Fruit fly (Drosophila melanogaster) whole organism, prepupa: Measurements from ENCODE around the gene CG5989.
A peak's percentile ranks its signal among the peaks of the same experiment; 100 is the strongest.

Experiments
- Blimp-1 ChIP-seq: fragments of 200-800 bp; sonication (Bioruptor generic); optimal IDR thresholded peaks from 3 replicates; lab custom pipeline; 2017; ENCODE audit warnings: missing biosample characterization, missing genetic modification characterization, mild to moderate bottlenecking, moderate library complexity, missing genetic modification reagents
- CG10631 ChIP-seq: fragments of 200-800 bp; sonication (Bioruptor generic); optimal IDR thresholded peaks from 2 replicates; lab custom pipeline; 2016; ENCODE audit warnings: missing biosample characterization, missing genetic modification characterization
- CG10669 ChIP-seq: fragments of 200-800 bp; sonication (Bioruptor generic); optimal IDR thresholded peaks from 3 replicates; lab custom pipeline; 2018; ENCODE audit warnings: missing biosample characterization, mild to moderate bottlenecking, missing genetic modification characterization, moderate library complexity
- CG11294 ChIP-seq: fragments of 200-800 bp; sonication (Bioruptor generic); IDR thresholded peaks from 2 replicates; pipeline ENCODE4 v1.3.6; 2022; ENCODE audit warnings: missing biosample characterization, missing genetic modification characterization
- CG11762 ChIP-seq: fragments of 200-800 bp; sonication (Bioruptor generic); optimal IDR thresholded peaks from 3 replicates; lab custom pipeline; 2016; ENCODE audit warnings: missing biosample characterization, missing genetic modification characterization; ENCODE audit not compliant: insufficient read depth
- CG11902 ChIP-seq: fragments of 200-800 bp; sonication (Bioruptor generic); optimal IDR thresholded peaks from 3 replicates; lab custom pipeline; 2016; ENCODE audit warnings: missing biosample characterization, missing genetic modification characterization
- CG15336 ChIP-seq: fragments of 200-800 bp; sonication (Bioruptor generic); IDR thresholded peaks from 2 replicates; pipeline ENCODE4 v1.3.6; 2022; ENCODE audit warnings: missing biosample characterization, missing genetic modification characterization
- CG1621 ChIP-seq: fragments of 200-800 bp; sonication (Bioruptor generic); optimal IDR thresholded peaks from 3 replicates; lab custom pipeline; 2018; ENCODE audit warnings: missing biosample characterization, mild to moderate bottlenecking, missing genetic modification characterization
- CG3032 ChIP-seq: fragments of 200-800 bp; optimal IDR thresholded peaks from 2 replicates; lab custom pipeline; 2019; ENCODE audit warnings: missing biosample characterization, mild to moderate bottlenecking, missing genetic modification characterization, moderate library complexity
- CG31627 ChIP-seq: fragments of 200-800 bp; sonication (Bioruptor generic); optimal IDR thresholded peaks from 3 replicates; lab custom pipeline; 2016; ENCODE audit warnings: missing biosample characterization, missing genetic modification characterization
- CG34406 ChIP-seq: fragments of 200-800 bp; sonication (Bioruptor generic); optimal IDR thresholded peaks from 3 replicates; lab custom pipeline; 2016; ENCODE audit warnings: missing biosample characterization, missing genetic modification characterization
- CG3919 ChIP-seq: fragments of 200-800 bp; sonication (Bioruptor generic); optimal IDR thresholded peaks from 3 replicates; lab custom pipeline; 2016; ENCODE audit warnings: missing biosample characterization, missing genetic modification characterization
- CG6163 ChIP-seq: fragments of 200-800 bp; sonication (Bioruptor generic); IDR thresholded peaks from 3 replicates; pipeline ENCODE4 v1.3.6; 2022; ENCODE audit warnings: missing biosample characterization, missing genetic modification characterization
- CG6276 ChIP-seq: fragments of 200-800 bp; sonication (Bioruptor generic); optimal IDR thresholded peaks from 2 replicates; lab custom pipeline; 2017; ENCODE audit warnings: missing biosample characterization, mild to moderate bottlenecking, missing genetic modification characterization
- CG6808 ChIP-seq: fragments of 200-800 bp; sonication (Bioruptor generic); optimal IDR thresholded peaks from 3 replicates; lab custom pipeline; 2017; ENCODE audit warnings: missing biosample characterization, missing genetic modification characterization, mild to moderate bottlenecking, moderate library complexity, missing genetic modification reagents
- CG6854 ChIP-seq: fragments of 200-800 bp; sonication (Bioruptor generic); optimal IDR thresholded peaks from 2 replicates; lab custom pipeline; 2017; ENCODE audit warnings: missing biosample characterization, mild to moderate bottlenecking, missing genetic modification characterization
- CG7368 ChIP-seq: fragments of 200-800 bp; sonication (Bioruptor generic); optimal IDR thresholded peaks from 3 replicates; lab custom pipeline; 2016; ENCODE audit warnings: missing biosample characterization, missing genetic modification characterization
- CG8119 ChIP-seq: fragments of 200-800 bp; sonication (Bioruptor generic); IDR thresholded peaks from 3 replicates; pipeline ENCODE4 v1.3.6; 2022; ENCODE audit warnings: missing biosample characterization, missing genetic modification characterization
- CG8319 ChIP-seq: fragments of 200-800 bp; sonication (Bioruptor generic); optimal IDR thresholded peaks from 3 replicates; lab custom pipeline; 2016; ENCODE audit warnings: missing biosample characterization, missing genetic modification characterization
- CG9139 ChIP-seq: fragments of 200-800 bp; sonication (Bioruptor generic); optimal IDR thresholded peaks from 3 replicates; lab custom pipeline; 2017; ENCODE audit warnings: missing biosample characterization, mild to moderate bottlenecking, missing genetic modification characterization
- Eip75B ChIP-seq: fragments of 200-800 bp; sonication (Bioruptor generic); optimal IDR thresholded peaks from 3 replicates; lab custom pipeline; 2016; ENCODE audit warnings: missing biosample characterization, missing genetic modification characterization
- Eip78C ChIP-seq: fragments of 200-800 bp; sonication (Bioruptor generic); peaks from one replicate; lab custom pipeline; 2016; ENCODE audit warnings: missing biosample characterization, missing genetic modification characterization
- Eip93F ChIP-seq: fragments of 200-800 bp; sonication (Bioruptor generic); optimal IDR thresholded peaks from 2 replicates; lab custom pipeline; 2016; ENCODE audit warnings: missing biosample characterization, mild to moderate bottlenecking, missing genetic modification characterization
- Ets21C ChIP-seq: fragments of 200-800 bp; sonication (Bioruptor generic); optimal IDR thresholded peaks from 3 replicates; lab custom pipeline; 2016; ENCODE audit warnings: missing biosample characterization, missing genetic modification characterization
- Ets96B ChIP-seq: fragments of 200-800 bp; optimal IDR thresholded peaks from 2 replicates; lab custom pipeline; 2019; ENCODE audit warnings: missing biosample characterization, mild to moderate bottlenecking, missing genetic modification characterization, moderate library complexity
- Gug ChIP-seq: fragments of 200-800 bp; sonication (Bioruptor generic); IDR thresholded peaks from 2 replicates; pipeline ENCODE4 v1.3.6; 2022; ENCODE audit warnings: missing biosample characterization, missing genetic modification characterization
- Hr38 ChIP-seq: sonication (Bioruptor generic); optimal IDR thresholded peaks from 2 replicates; lab custom pipeline; 2016; ENCODE audit warnings: missing biosample characterization, missing genetic modification characterization
- Hr39 ChIP-seq: fragments of 200-800 bp; sonication (Bioruptor generic); optimal IDR thresholded peaks from 2 replicates; lab custom pipeline; 2016; ENCODE audit warnings: missing biosample characterization, missing genetic modification characterization
- Hr4 ChIP-seq: fragments of 200-800 bp; sonication (Bioruptor generic); optimal IDR thresholded peaks from 3 replicates; lab custom pipeline; 2016; ENCODE audit warnings: missing biosample characterization, missing genetic modification characterization
- Lpt ChIP-seq: fragments of 200-800 bp; sonication (Bioruptor generic); optimal IDR thresholded peaks from 3 replicates; lab custom pipeline; 2016; ENCODE audit warnings: missing biosample characterization, missing genetic modification characterization
- Met ChIP-seq: fragments of 200-800 bp; sonication (Bioruptor generic); optimal IDR thresholded peaks from 3 replicates; lab custom pipeline; 2016; ENCODE audit warnings: missing biosample characterization, missing genetic modification characterization
- Smox ChIP-seq: fragments of 200-800 bp; sonication (Bioruptor generic); optimal IDR thresholded peaks from 3 replicates; lab custom pipeline; 2016; ENCODE audit warnings: missing biosample characterization, missing genetic modification characterization
- Sox102F ChIP-seq: fragments of 200-800 bp; sonication (Bioruptor generic); optimal IDR thresholded peaks from 2 replicates; lab custom pipeline; 2016; ENCODE audit warnings: missing biosample characterization, mild to moderate bottlenecking, missing genetic modification characterization
- Sox14 ChIP-seq: fragments of 200-800 bp; sonication (Bioruptor generic); optimal IDR thresholded peaks from 3 replicates; lab custom pipeline; 2016; ENCODE audit warnings: missing biosample characterization, missing genetic modification characterization
- Sox15 ChIP-seq: fragments of 200-800 bp; sonication (Bioruptor generic); optimal IDR thresholded peaks from 3 replicates; lab custom pipeline; 2016; ENCODE audit warnings: missing biosample characterization, missing genetic modification characterization
- acj6 ChIP-seq: fragments of 200-800 bp; sonication (Bioruptor generic); optimal IDR thresholded peaks from 3 replicates; lab custom pipeline; 2016; ENCODE audit warnings: missing biosample characterization, missing genetic modification characterization
- cyc ChIP-seq: fragments of 200-800 bp; sonication (Bioruptor generic); optimal IDR thresholded peaks from 3 replicates; lab custom pipeline; 2016; ENCODE audit warnings: missing biosample characterization, missing genetic modification characterization
- dac ChIP-seq: fragments of 200-800 bp; sonication (Bioruptor generic); optimal IDR thresholded peaks from 2 replicates; lab custom pipeline; 2017; ENCODE audit warnings: missing biosample characterization, mild to moderate bottlenecking, missing genetic modification characterization
- dsx ChIP-seq: fragments of 200-800 bp; optimal IDR thresholded peaks from 3 replicates; lab custom pipeline; 2019; ENCODE audit warnings: missing biosample characterization, mild to moderate bottlenecking, missing genetic modification characterization, moderate library complexity; ENCODE audit not compliant: poor library complexity, severe bottlenecking
- eg ChIP-seq: fragments of 200-800 bp; sonication (Bioruptor generic); IDR thresholded peaks from 3 replicates; pipeline ENCODE4 v1.3.6; 2022; ENCODE audit warnings: missing biosample characterization, missing genetic modification characterization
- esn ChIP-seq: fragments of 200-800 bp; sonication (Bioruptor generic); optimal IDR thresholded peaks from 2 replicates; lab custom pipeline; 2016; ENCODE audit warnings: missing biosample characterization, mild to moderate bottlenecking, missing genetic modification characterization, moderate library complexity
- fd59A ChIP-seq: fragments of 200-800 bp; sonication (Bioruptor generic); optimal IDR thresholded peaks from 2 replicates; lab custom pipeline; 2017; ENCODE audit warnings: missing biosample characterization, mild to moderate bottlenecking, missing genetic modification characterization, missing genetic modification reagents
- fd85E ChIP-seq: fragments of 200-800 bp; sonication (Bioruptor generic); optimal IDR thresholded peaks from 3 replicates; lab custom pipeline; 2016; ENCODE audit warnings: missing biosample characterization, missing genetic modification characterization
- fkh ChIP-seq: fragments of 200-800 bp; sonication (Bioruptor generic); optimal IDR thresholded peaks from 3 replicates; lab custom pipeline; 2017; ENCODE audit warnings: missing biosample characterization, mild to moderate bottlenecking, missing genetic modification characterization, moderate library complexity
- lz ChIP-seq: fragments of 200-800 bp; sonication (Bioruptor generic); optimal IDR thresholded peaks from 3 replicates; lab custom pipeline; 2016; ENCODE audit warnings: missing biosample characterization, missing genetic modification characterization
- pdm3 ChIP-seq: fragments of 200-800 bp; sonication (Bioruptor generic); optimal IDR thresholded peaks from 3 replicates; lab custom pipeline; 2016; ENCODE audit warnings: missing biosample characterization, missing genetic modification characterization
- salr ChIP-seq, 2 experiments: fragments of 200-800 bp; sonication (Bioruptor generic); optimal IDR thresholded peaks; 3 replicates each; lab custom pipeline; 2016 to 2018; ENCODE audit warnings: missing biosample characterization in 2 of 2, missing genetic modification characterization in 2 of 2, mild to moderate bottlenecking in 1 of 2
- spab ChIP-seq: fragments of 200-800 bp; sonication (Bioruptor generic); optimal IDR thresholded peaks from 2 replicates; lab custom pipeline; 2017; ENCODE audit warnings: missing biosample characterization, mild to moderate bottlenecking, missing genetic modification characterization, missing genetic modification reagents
- ss ChIP-seq, 2 experiments: fragments of 200-800 bp; sonication (Bioruptor generic); optimal IDR thresholded peaks; 2 replicates in 1 of 2; 3 replicates in 1 of 2; lab custom pipeline; 2017 to 2018; ENCODE audit warnings: mild to moderate bottlenecking in 2 of 2, missing biosample characterization in 2 of 2, missing genetic modification characterization in 2 of 2, moderate library complexity in 1 of 2
- topi ChIP-seq: fragments of 200-800 bp; sonication (Bioruptor generic); optimal IDR thresholded peaks from 3 replicates; lab custom pipeline; 2016; ENCODE audit warnings: missing biosample characterization, missing genetic modification characterization

CG5989 gene

DNA sequence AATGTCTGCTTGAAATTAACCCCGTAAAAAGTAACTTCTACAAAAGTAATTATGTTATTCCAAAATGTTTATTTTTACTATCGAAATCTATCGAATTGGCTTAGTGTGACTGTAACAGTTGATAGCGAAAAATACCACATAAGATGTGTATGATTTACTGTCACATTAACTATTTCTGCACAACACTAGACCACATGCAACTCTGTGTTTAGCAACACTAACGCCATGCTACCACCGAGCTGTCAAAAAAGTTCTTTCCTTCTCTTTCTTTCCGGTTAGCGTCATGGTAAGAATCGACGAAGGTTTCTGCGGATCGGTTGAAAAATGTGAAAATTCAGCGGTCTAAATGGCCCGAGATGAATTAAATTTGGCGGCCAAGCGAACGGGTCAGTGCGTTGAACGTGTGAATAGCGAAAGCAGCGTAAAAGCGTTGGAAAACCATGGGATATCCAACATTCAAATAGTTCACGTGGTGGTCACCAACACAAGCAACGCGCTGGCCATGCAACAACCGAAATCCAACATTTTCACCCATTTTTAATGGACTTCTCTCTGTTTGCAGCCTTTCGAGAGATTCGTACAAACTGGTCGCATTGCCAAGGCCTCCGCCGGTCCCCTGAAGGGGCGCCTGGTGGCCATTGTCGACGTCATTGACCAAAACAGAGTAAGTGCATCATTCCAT, 3.1 kb downstream of the CG5989 start, which contains the start of the genes Nelf-E and RpL14:
Gene Nelf-E (minus strand): TSS at position 128 of the 682 bp plus-strand sequence.
Gene RpL14 (plus strand): TSS at position 255 of the 682 bp plus-strand sequence.
- TF ChIP-seq CG11762 (GFP tag; lab: Kevin White, UChicago) (peak; percentile 73), Sox14 (GFP tag; lab: Kevin White, UChicago) (peak; percentile 84), fd85E (peak; percentile 91), CG11902 (GFP tag; lab: Kevin White, UChicago) (peak; percentile 60), CG11294 (GFP tag; lab: Robert Waterston, UW) (peak; percentile 46; the same call in 1 of the 2 replicates), CG10669 (GFP tag; lab: Kevin White, UChicago) (peak; percentile 83), Blimp-1 (peak; percentile 82), CG3919 (GFP tag; lab: Kevin White, UChicago) (peak; percentile 93), acj6 (GFP tag; lab: Kevin White, UChicago) (peak; percentile 78), CG8319 (GFP tag; lab: Kevin White, UChicago) (peak; percentile 75), CG3032 (tag; lab: Kevin White, UChicago) (peak; percentile 83), Hr39 (peak; percentile 88), Ets21C (GFP tag; lab: Kevin White, UChicago) (peak; percentile 72), CG6163 (GFP tag; lab: Robert Waterston, UW) (peak; percentile 91), CG8119 (GFP tag; lab: Robert Waterston, UW) (peak; percentile 28; the same call in 2 of the 3 replicates), Gug (GFP tag; lab: Robert Waterston, UW) (peak; percentile 66), dsx (peak; percentile 57), Hr38 (GFP tag; lab: Kevin White, UChicago) (no peak), Met (GFP tag; lab: Kevin White, UChicago) (peak; percentile 90), Eip78C (GFP tag; lab: Kevin White, UChicago) (peak; percentile 94), CG1621 (tag; lab: Kevin White, UChicago) (peak; percentile 85), CG34406 (GFP tag; lab: Kevin White, UChicago) (peak; percentile 88), eg (GFP tag; lab: Robert Waterston, UW) (peak; percentile 88), fkh (GFP tag; lab: Kevin White, UChicago) (peak; percentile 93), cyc (GFP tag; lab: Kevin White, UChicago) (peak; percentile 88), Sox102F (peak; percentile 92), pdm3 (GFP tag; lab: Kevin White, UChicago) (peak; percentile 84), Eip93F (GFP tag; lab: Kevin White, UChicago) (no peak), Lpt (peak; percentile 26), Eip75B (peak; percentile 89), CG15336 (GFP tag; lab: Robert Waterston, UW) (peak; percentile 51; the same call in 1 of the 2 replicates), CG9139 (GFP tag; lab: Kevin White, UChicago) (peak; percentile 88), CG6276 (GFP tag; lab: Kevin White, UChicago) (no peak), CG10631 (GFP tag; lab: Kevin White, UChicago) (peak; percentile 77), salr (GFP tag; optimal IDR thresholded peaks at IDR 0.05; lab: Kevin White, UChicago) (peak in 1 of 2 experiments; percentile 92), CG6854 (GFP tag; lab: Kevin White, UChicago) (peak; percentile 94), ss (GFP tag; optimal IDR thresholded peaks at IDR 0.05; lab: Kevin White, UChicago) (peak; percentile 80 to 91), topi (peak; percentile 91), CG31627 (GFP tag; lab: Kevin White, UChicago) (peak; percentile 91), spab (GFP tag; lab: Kevin White, UChicago) (peak; percentile 64), lz (GFP tag; lab: Kevin White, UChicago) (peak; percentile 93), Sox15 (GFP tag; lab: Kevin White, UChicago) (peak; percentile 64), Ets96B (tag; lab: Kevin White, UChicago) (peak; percentile 61), esn (GFP tag; lab: Kevin White, UChicago) (peak; percentile 95), CG7368 (peak; percentile 80), Smox (peak; percentile 82), CG6808 (peak; percentile 76), dac (GFP tag; lab: Kevin White, UChicago) (peak; percentile 78), Hr4 (GFP tag; lab: Kevin White, UChicago) (no peak), fd59A (peak; percentile 70)
